Comparison of ENCODE assay signal across 1 worm cellular context in the genomic region with DNA sequence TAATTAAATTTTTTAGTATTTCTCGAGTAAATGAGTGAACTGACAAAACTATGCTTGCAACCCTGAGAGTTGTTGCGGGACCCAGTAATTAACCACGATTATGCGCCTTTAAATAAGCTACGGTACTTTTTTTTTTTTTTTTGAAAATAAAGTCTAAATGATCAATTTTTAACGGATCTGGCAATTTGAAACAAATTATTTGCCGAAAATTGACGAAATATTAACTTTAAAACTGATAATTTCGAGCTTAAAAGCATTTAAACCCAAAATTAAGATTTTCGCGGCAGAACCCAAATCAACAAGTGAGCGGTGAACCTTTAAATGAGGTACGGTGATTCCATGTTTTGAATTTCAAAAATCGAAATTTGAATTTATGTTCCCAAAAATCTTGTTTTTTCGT.
TF ChIP-seq lines count a peak whose summit lies in the region.

No protein-coding gene starts in this region.

TF ChIP-seq in whole organism, young adult, 124 proteins besides CTCF, POLR2A, EP300 and RAD21 (continued from another document):
- TF ChIP-seq attf-6 (GFP tag; IDR thresholded peaks at IDR 0.05; lab: Robert Waterston, UW) (no peak), aptf-3 (GFP tag; IDR thresholded peaks at IDR 0.05; lab: Robert Waterston, UW) (no peak)
